Fruit fly (Drosophila melanogaster): ENCODE results near the gene CG9547.
A peak's percentile ranks its signal among the peaks of the same experiment; 100 is the strongest.

- TF ChIP-seq CG4617 (GFP tag; optimal IDR thresholded peaks at IDR 0.05; ENCODE audit: borderline replicate concordance), result no peak
- no peak for TF ChIP-seq croc (GFP tag; conservative IDR thresholded peaks at IDR 0.05)
- TF ChIP-seq insv (GFP tag; optimal IDR thresholded peaks at IDR 0.05), result peak in 1 of 2 experiments; percentile 28
- TF ChIP-seq CG2889 (GFP tag; IDR thresholded peaks at IDR 0.05), result no peak
- TF ChIP-seq psq (GFP tag; optimal IDR thresholded peaks at IDR 0.05), result no peak
- peak; percentile 62 for TF ChIP-seq MTF-1 (GFP tag; optimal IDR thresholded peaks at IDR 0.05; ENCODE audit: borderline replicate concordance)
- no peak for TF ChIP-seq Oaz (GFP tag; IDR thresholded peaks at IDR 0.05)
- no peak for TF ChIP-seq C15 (GFP tag; IDR thresholded peaks at IDR 0.05)
- TF ChIP-seq zen2 (GFP tag; IDR thresholded peaks at IDR 0.05; ENCODE audit: partially characterized antibody), result no peak
- TF ChIP-seq bcd (GFP tag; optimal IDR thresholded peaks at IDR 0.05), result no peak
- no peak for TF ChIP-seq fd3F (GFP tag; optimal IDR thresholded peaks at IDR 0.05)
- no peak for TF ChIP-seq p53 (GFP tag; optimal IDR thresholded peaks at IDR 0.05)
These were observed 15.0 kb downstream of the CG9547 start for dm6 chr2L:6479226-6479906.

Data from whole organism, embryonic.